Worm (Caenorhabditis elegans): Measurements from ENCODE around the gene dli-1.

- TF ChIP-seq ceh-82 (tag; optimal IDR thresholded peaks at IDR 0.05), result no peak
- TF ChIP-seq F10B5.3 (tag; optimal IDR thresholded peaks at IDR 0.05), result no peak
- no peak for TF ChIP-seq madf-5 (GFP tag; IDR thresholded peaks at IDR 0.05)
- TF ChIP-seq nhr-25 (tag; optimal IDR thresholded peaks at IDR 0.05; ENCODE audit: borderline replicate concordance, insufficient read depth), result no peak
- no peak for TF ChIP-seq lin-39 (tag; optimal IDR thresholded peaks at IDR 0.05)
- TF ChIP-seq ama-1 (optimal IDR thresholded peaks at IDR 0.05), result no peak
- no peak for TF ChIP-seq unc-62 (GFP tag; optimal IDR thresholded peaks at IDR 0.05 in 1 of 2)
- no peak for TF ChIP-seq unc-62 (tag; optimal IDR thresholded peaks at IDR 0.05)
- no peak for TF ChIP-seq snpc-1.2 (GFP tag; IDR thresholded peaks at IDR 0.05)
- TF ChIP-seq zip-11 (GFP tag; IDR thresholded peaks at IDR 0.05), result no peak
- TF ChIP-seq mdl-1 (tag; optimal IDR thresholded peaks at IDR 0.05), result no peak
- TF ChIP-seq pha-4 (GFP tag; IDR thresholded peaks at IDR 0.05), result no peak
- no peak for TF ChIP-seq pha-4 (tag; optimal IDR thresholded peaks at IDR 0.05)
- no peak for TF ChIP-seq lin-15B (tag; optimal IDR thresholded peaks at IDR 0.05)
Measured at ce11 chrIV:13048157-13048556, 50.4 kb downstream of the dli-1 start, which contains the start of gene scl-10.

Data from whole organism, L4 larva.